Worm (Caenorhabditis elegans) whole organism, L1 larva: ENCODE data around the gene Y43F8B.25.

Experiments used
- aha-1 ChIP-seq: fragments of 150-350 bp; optimal IDR thresholded peaks from 2 replicates; lab custom pipeline; 2014; ENCODE audit warnings: missing biosample characterization, missing genetic modification characterization
- ama-1 ChIP-seq: fragments of 150-350 bp; optimal IDR thresholded peaks from 2 replicates; lab custom pipeline; 2014
- ceh-88 ChIP-seq: fragments of 200-800 bp; sonication (Bioruptor generic); IDR thresholded peaks from 2 replicates; pipeline ENCODE4 v1.3.6; 2022; ENCODE audit warnings: missing genetic modification characterization, missing compliant biosample characterization
- nhr-28 ChIP-seq: fragments of 150-350 bp; optimal IDR thresholded peaks from 2 replicates; lab custom pipeline; 2014; ENCODE audit warnings: missing biosample characterization, missing genetic modification characterization
- unc-62 ChIP-seq: fragments of 150-350 bp; optimal IDR thresholded peaks from 2 replicates; lab custom pipeline; 2014; ENCODE audit warnings: missing biosample characterization, missing genetic modification reagents, missing genetic modification characterization

DNA sequence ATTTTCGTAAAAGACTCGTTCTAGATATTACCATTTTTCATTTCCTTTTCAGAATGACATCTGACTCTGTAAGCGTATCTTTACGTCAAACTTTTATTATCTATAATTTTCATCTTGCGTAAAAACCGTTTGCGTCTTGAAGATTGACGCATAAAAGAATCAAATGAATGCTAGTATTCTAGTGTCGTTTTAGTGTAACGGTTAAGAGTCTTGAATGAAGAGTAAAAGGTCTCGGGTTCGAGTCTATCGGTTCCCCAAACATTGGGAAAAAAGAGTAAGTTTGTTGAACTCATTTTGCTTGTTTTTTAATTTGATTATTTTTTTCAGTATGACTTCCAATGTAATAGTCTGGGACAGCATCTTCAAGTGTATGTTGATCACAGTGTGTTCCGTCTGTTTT is 21.8 kb downstream of the Y43F8B.25 start, which contains the start of gene Y43F8B.17:
- no peak for TF ChIP-seq aha-1 (tag; lab: Kevin White, UChicago)
- no peak for TF ChIP-seq nhr-28 (tag; lab: Kevin White, UChicago)
- TF ChIP-seq ama-1 (lab: Kevin White, UChicago), result no peak
- no peak for TF ChIP-seq ceh-88 (GFP tag; lab: Robert Waterston, UW)
- TF ChIP-seq unc-62 (GFP tag; lab: Kevin White, UChicago), result no peak
